Fruit fly (Drosophila melanogaster) whole organism, wandering third instar larva: Measurements from ENCODE around the gene CG7140.

Source experiments
- N ChIP-seq: fragments of >200 bp; optimal IDR thresholded peaks from 2 replicates; lab custom pipeline; 2018; ENCODE audit warnings: missing biosample characterization, missing external identifiers, missing genetic modification characterization
- br ChIP-seq: fragments of 200-800 bp; sonication (Bioruptor generic); optimal IDR thresholded peaks from 2 replicates; lab custom pipeline; 2016; ENCODE audit warnings: missing biosample characterization, missing genetic modification characterization
- brk ChIP-seq: fragments of 200-800 bp; sonication (Bioruptor generic); optimal IDR thresholded peaks from 2 replicates; lab custom pipeline; 2016; ENCODE audit warnings: missing biosample characterization, mild to moderate bottlenecking, missing genetic modification characterization
- dl ChIP-seq, 2 experiments: fragments of 175-275, 200-275 bp in 1 of 2; fragments of 200-275 bp in 1 of 2; sonication (Bioruptor generic); optimal IDR thresholded peaks; lab custom pipeline; 2018; ENCODE audit warnings: mild to moderate bottlenecking in 2 of 2, missing biosample characterization in 2 of 2, missing genetic modification characterization in 2 of 2, moderate library complexity in 2 of 2; ENCODE audit not compliant: partially characterized antibody in 2 of 2, insufficient read depth in 1 of 2
- h ChIP-seq: fragments of 200-800 bp; sonication (Bioruptor generic); optimal IDR thresholded peaks from 3 replicates; lab custom pipeline; 2016; ENCODE audit warnings: missing biosample characterization, mild to moderate bottlenecking, missing genetic modification characterization
- pan ChIP-seq: fragments of >200 bp; optimal IDR thresholded peaks from 2 replicates; lab custom pipeline; 2017
- rgr ChIP-seq: fragments of 200-800 bp; sonication (Bioruptor generic); optimal IDR thresholded peaks from 3 replicates; lab custom pipeline; 2016; ENCODE audit warnings: missing biosample characterization, mild to moderate bottlenecking, missing genetic modification characterization
- sage ChIP-seq: fragments of 200-800 bp; sonication (Bioruptor generic); optimal IDR thresholded peaks from 2 replicates; lab custom pipeline; 2016; ENCODE audit warnings: missing biosample characterization, mild to moderate bottlenecking, missing genetic modification characterization
- sv ChIP-seq: fragments of 200-800 bp; sonication (Bioruptor generic); optimal IDR thresholded peaks from 3 replicates; lab custom pipeline; 2016; ENCODE audit warnings: missing biosample characterization, missing genetic modification characterization
- tai ChIP-seq: sonication (Bioruptor generic); optimal IDR thresholded peaks from 2 replicates; lab custom pipeline; 2016; ENCODE audit warnings: missing biosample characterization, missing genetic modification characterization
- usp ChIP-seq: fragments of >200 bp; optimal IDR thresholded peaks from 2 replicates; lab custom pipeline; 2017; ENCODE audit warnings: missing biosample characterization, missing genetic modification characterization

dm6 chr3L:22051152-22051551, 23.0 kb upstream of the CG7140 start:
- no peak for TF ChIP-seq pan (lab: Kevin White, UChicago)
- TF ChIP-seq rgr = no peak
- no peak for TF ChIP-seq N (GFP tag; lab: Kevin White, UChicago)
- no peak for TF ChIP-seq sage
- no peak for TF ChIP-seq h (GFP tag; lab: Kevin White, UChicago)
- TF ChIP-seq dl (GFP tag; optimal IDR thresholded peaks at IDR 0.05; lab: Kevin White, UChicago; ENCODE audit: insufficient read depth in 1 of 2, partially characterized antibody in 2 of 2) = no peak
- TF ChIP-seq tai (GFP tag; lab: Kevin White, UChicago) = no peak
- no peak for TF ChIP-seq sv (GFP tag; lab: Kevin White, UChicago)
- TF ChIP-seq br = no peak
- no peak for TF ChIP-seq brk (GFP tag; lab: Kevin White, UChicago)
- no peak for TF ChIP-seq usp (GFP tag; lab: Kevin White, UChicago)
